Worm (Caenorhabditis elegans) whole organism, early embryonic: Measurements from ENCODE around the gene idhb-1.

Source experiments
- flt-1 ChIP-seq: fragments of 200-800 bp; sonication (Bioruptor generic); IDR thresholded peaks from 2 replicates; pipeline ENCODE4 v1.3.6; 2022; ENCODE audit warnings: missing genetic modification characterization, missing compliant biosample characterization
- tbx-11 ChIP-seq: fragments of 200-800 bp; sonication (Bioruptor generic); IDR thresholded peaks from 2 replicates; pipeline ENCODE4 v1.3.6; 2022; ENCODE audit warnings: missing genetic modification characterization, missing compliant biosample characterization

DNA sequence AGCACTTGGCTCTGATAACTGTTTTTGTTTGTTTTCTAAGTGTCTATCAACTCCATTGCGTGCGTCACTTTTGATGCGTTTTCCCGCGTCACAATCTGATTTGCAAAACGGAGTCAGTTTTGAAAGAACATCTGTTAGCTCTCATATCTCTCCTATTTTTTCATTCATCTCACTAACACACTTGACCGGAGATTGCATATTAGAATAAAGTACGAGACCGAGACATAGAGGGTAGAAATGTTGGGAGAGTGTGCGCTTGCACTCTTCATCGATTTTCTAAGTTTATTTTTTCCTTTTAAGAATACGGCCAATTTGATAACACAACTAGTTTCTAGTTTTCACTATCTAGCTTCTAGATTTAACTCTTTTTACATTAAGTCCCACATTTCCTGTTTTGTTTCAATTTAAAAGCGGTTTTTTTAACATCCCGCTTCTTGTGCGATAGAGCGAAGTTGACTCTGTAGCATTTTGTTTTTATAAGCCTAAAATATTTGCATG, 32.5 kb downstream of the idhb-1 start:
- TF ChIP-seq flt-1 (GFP tag; lab: Robert Waterston, UW) (no peak), tbx-11 (GFP tag; lab: Robert Waterston, UW) (no peak)
